Worm (Caenorhabditis elegans) whole organism, L4 larva: ENCODE results near the gene str-57.

ENCODE experiments used
- ama-1 ChIP-seq: fragments of 150-350 bp; optimal IDR thresholded peaks from 2 replicates; lab custom pipeline; 2014; ENCODE audit warnings: inconsistent platforms, mixed read lengths
- nhr-11 ChIP-seq: fragments of 150-350 bp; optimal IDR thresholded peaks from 2 replicates; lab custom pipeline; 2014; ENCODE audit warnings: missing biosample characterization, missing genetic modification characterization
- zip-11 ChIP-seq: fragments of 200-800 bp; sonication (Bioruptor generic); IDR thresholded peaks from 2 replicates; pipeline ENCODE4 v1.3.6; 2022; ENCODE audit warnings: missing genetic modification characterization, missing compliant biosample characterization
- ztf-11 ChIP-seq: fragments of 150-350 bp; optimal IDR thresholded peaks from 2 replicates; lab custom pipeline; 2014; ENCODE audit warnings: missing biosample characterization, missing genetic modification characterization

DNA sequence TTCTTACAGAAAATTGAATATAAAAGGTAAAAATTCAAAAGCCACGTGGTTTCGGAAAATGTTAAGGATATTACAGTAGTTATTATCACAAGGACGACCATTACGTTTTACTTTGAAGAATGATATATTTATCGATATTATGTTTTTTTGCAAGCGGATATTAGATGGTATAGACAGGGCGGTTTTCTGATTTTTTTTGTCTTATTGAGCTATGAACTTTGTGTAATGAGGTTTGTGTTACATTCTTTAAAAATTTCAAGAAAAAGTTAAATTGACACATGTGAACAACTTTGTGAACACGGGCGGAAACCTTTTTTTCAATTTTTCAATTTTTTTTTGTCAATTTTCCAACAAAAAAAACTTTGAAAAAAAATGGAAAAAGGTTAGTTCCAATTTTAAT is 45.6 kb upstream of the str-57 start, which contains the start of gene srbc-50:
- TF ChIP-seq ama-1 (no peak), zip-11 (GFP tag; lab: Robert Waterston, UW) (no peak), nhr-11 (no peak), ztf-11 (no peak)
